Fruit fly (Drosophila melanogaster) S2 (cell line): ENCODE data around the gene CG31848.

ENCODE experiments used
- CG8478 ChIP-seq: fragments of >200 bp; optimal IDR thresholded peaks from 2 replicates; lab custom pipeline; 2018
- CTCF ChIP-seq, 2 experiments: fragments of >200 bp; optimal IDR thresholded peaks; 2 replicates each; lab custom pipeline; 2018

DNA sequence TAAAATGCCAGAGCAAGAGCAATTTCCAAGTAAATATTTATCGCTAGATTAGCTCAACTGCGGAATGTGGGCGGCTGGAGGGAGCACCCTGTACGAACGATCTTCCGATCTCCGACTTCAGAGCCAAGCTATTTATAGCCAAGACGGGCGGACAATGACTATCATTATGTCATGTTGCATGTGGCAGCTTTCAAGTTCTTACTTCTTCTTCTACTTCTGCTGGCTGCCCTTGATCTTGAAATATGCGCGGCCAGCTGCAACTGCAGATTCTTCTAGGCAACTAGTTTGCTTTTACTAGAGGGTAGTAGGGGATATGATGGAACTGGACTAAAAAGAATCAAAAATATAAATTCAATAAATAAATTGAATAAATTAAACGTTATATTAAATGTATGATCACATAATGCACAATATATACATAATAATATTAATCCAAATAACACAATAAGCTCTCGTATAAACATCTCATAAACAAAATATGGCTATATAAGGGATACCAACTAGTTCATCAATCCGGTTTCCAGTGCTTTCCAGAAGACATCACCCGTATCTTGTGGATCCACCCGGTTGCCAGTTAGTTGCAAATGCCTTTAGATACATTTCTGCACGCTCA, 2.5 kb upstream of the CG31848 start:
- TF ChIP-seq CTCF (optimal IDR thresholded peaks at IDR 0.05; lab: Kevin White, UChicago) (no peak), CG8478 (lab: Kevin White, UChicago) (no peak)
